Worm (Caenorhabditis elegans) whole organism, L1 larva: ENCODE results near the gene mop-25.1.

Experiments used
- dpl-1 ChIP-seq, 3 experiments: fragments of 150-350 bp in 2 of 3; sonication (generic microtip) in 1 of 3; optimal IDR thresholded peaks; 2 replicates each; lab custom pipeline; 2014 to 2017; ENCODE audit warnings: missing biosample characterization in 3 of 3, missing genetic modification characterization in 3 of 3, missing genetic modification reagents in 3 of 3
- lsy-2 ChIP-seq, 2 experiments: fragments of 150-350 bp; optimal IDR thresholded peaks; 2 replicates each; lab custom pipeline; 2014; ENCODE audit warnings: missing biosample characterization in 2 of 2, missing genetic modification characterization in 2 of 2
- nhr-77 ChIP-seq: fragments of 150-350 bp; optimal IDR thresholded peaks from 2 replicates; lab custom pipeline; 2014; ENCODE audit warnings: missing biosample characterization, missing genetic modification characterization
- pag-3 ChIP-seq: sonication (generic microtip); optimal IDR thresholded peaks from 2 replicates; lab custom pipeline; 2017; ENCODE audit warnings: missing genetic modification characterization, mild to moderate bottlenecking, missing compliant biosample characterization, antibody characterized with exemption, borderline replicate concordance; ENCODE audit not compliant: insufficient read depth
- sox-4 ChIP-seq: sonication (generic microtip); optimal IDR thresholded peaks from 2 replicates; lab custom pipeline; 2016; ENCODE audit warnings: missing genetic modification characterization, missing compliant biosample characterization
- unc-130 ChIP-seq: fragments of 150-350 bp; optimal IDR thresholded peaks from 2 replicates; lab custom pipeline; 2017; ENCODE audit warnings: missing biosample characterization, missing genetic modification characterization, inconsistent platforms

- TF ChIP-seq nhr-77 (tag; lab: Kevin White, UChicago) (no peak), unc-130 (tag; lab: Kevin White, UChicago) (no peak), lsy-2 (tag; optimal IDR thresholded peaks at IDR 0.05; lab: Kevin White, UChicago) (no peak), pag-3 (tag; lab: Kevin White, UChicago) (no peak), dpl-1 (GFP tag; optimal IDR thresholded peaks at IDR 0.05; lab: Kevin White, UChicago) (no peak), sox-4 (no peak)
Observed at ce11 chrX:4003220-4003619, 8.8 kb upstream of the mop-25.1 start, which contains the start of gene R02E12.12.
